Worm (Caenorhabditis elegans) whole organism, L1 larva: ENCODE results near the gene col-149.

Experiments used
- C16A3.4 ChIP-seq: fragments of 150-350 bp; optimal IDR thresholded peaks from 2 replicates; lab custom pipeline; 2014; ENCODE audit warnings: missing biosample characterization, missing genetic modification characterization
- aha-1 ChIP-seq: fragments of 150-350 bp; optimal IDR thresholded peaks from 2 replicates; lab custom pipeline; 2014; ENCODE audit warnings: missing biosample characterization, missing genetic modification characterization
- alr-1 ChIP-seq: fragments of 200-800 bp; sonication (Bioruptor generic); optimal IDR thresholded peaks from 2 replicates; lab custom pipeline; 2018; ENCODE audit warnings: borderline replicate concordance, mild to moderate bottlenecking, missing genetic modification characterization, missing compliant biosample characterization
- ama-1 ChIP-seq: fragments of 150-350 bp; optimal IDR thresholded peaks from 2 replicates; lab custom pipeline; 2014
- blmp-1 ChIP-seq: fragments of 150-350 bp; optimal IDR thresholded peaks from 2 replicates; lab custom pipeline; 2014; ENCODE audit warnings: missing biosample characterization, missing genetic modification characterization
- ceh-63 ChIP-seq: fragments of 200-800 bp; sonication (Bioruptor generic); optimal IDR thresholded peaks from 2 replicates; lab custom pipeline; 2018; ENCODE audit warnings: mild to moderate bottlenecking, missing genetic modification characterization, missing compliant biosample characterization
- dpl-1 ChIP-seq, 3 experiments: fragments of 150-350 bp in 2 of 3; sonication (generic microtip) in 1 of 3; optimal IDR thresholded peaks; 2 replicates each; lab custom pipeline; 2014 to 2017; ENCODE audit warnings: missing biosample characterization in 3 of 3, missing genetic modification characterization in 3 of 3, missing genetic modification reagents in 3 of 3
- dsc-1 ChIP-seq: sonication (generic microtip); optimal IDR thresholded peaks from 2 replicates; lab custom pipeline; 2016; ENCODE audit warnings: mild to moderate bottlenecking, missing genetic modification characterization, missing compliant biosample characterization
- efl-1 ChIP-seq, 4 experiments: fragments of 150-350 bp; optimal IDR thresholded peaks in 3 of 4; peaks in 1 of 4; 1 replicate in 1 of 4; 2 replicates in 3 of 4; lab custom pipeline; 2014; ENCODE audit warnings: missing biosample characterization in 2 of 4, missing genetic modification characterization in 2 of 4, missing genetic modification reagents in 2 of 4
- egl-13 ChIP-seq: sonication (generic microtip); optimal IDR thresholded peaks from 2 replicates; lab custom pipeline; 2016; ENCODE audit warnings: missing genotype, missing genetic modification reagents, missing genetic modification characterization, missing compliant biosample characterization
- egl-27 ChIP-seq, 2 experiments: fragments of 150-350 bp in 1 of 2; sonication (generic microtip); optimal IDR thresholded peaks; 3 replicates each; lab custom pipeline; 2017 to 2018; ENCODE audit warnings: missing biosample characterization in 2 of 2, missing genetic modification characterization in 2 of 2, missing genetic modification reagents in 2 of 2
- fkh-8 ChIP-seq: sonication (generic microtip); optimal IDR thresholded peaks from 2 replicates; lab custom pipeline; 2016; ENCODE audit warnings: mild to moderate bottlenecking, missing genetic modification characterization, missing compliant biosample characterization
- fos-1 ChIP-seq: fragments of 150-350 bp; optimal IDR thresholded peaks from 2 replicates; lab custom pipeline; 2014; ENCODE audit warnings: missing biosample characterization, missing genetic modification characterization
- grh-1 ChIP-seq: fragments of 200-800 bp; sonication (Bioruptor generic); IDR thresholded peaks from 2 replicates; pipeline ENCODE4 v1.3.6; 2022; ENCODE audit warnings: missing genetic modification reagents, missing genetic modification characterization, missing compliant biosample characterization
- hlh-17 ChIP-seq: fragments of 200-800 bp; sonication (Bioruptor generic); optimal IDR thresholded peaks from 2 replicates; lab custom pipeline; 2018; ENCODE audit warnings: missing genetic modification characterization, mild to moderate bottlenecking, missing compliant biosample characterization, moderate library complexity, borderline replicate concordance
- hlh-4 ChIP-seq: sonication (generic microtip); optimal IDR thresholded peaks from 2 replicates; lab custom pipeline; 2016; ENCODE audit warnings: mild to moderate bottlenecking, missing genetic modification characterization, missing compliant biosample characterization
- hpl-2 ChIP-seq: fragments of 150-350 bp; optimal IDR thresholded peaks from 2 replicates; lab custom pipeline; 2014; ENCODE audit warnings: missing biosample characterization, missing genetic modification reagents, missing genetic modification characterization
- irx-1 ChIP-seq: sonication (generic microtip); optimal IDR thresholded peaks from 2 replicates; lab custom pipeline; 2016; ENCODE audit warnings: missing genetic modification characterization, missing compliant biosample characterization
- isw-1 ChIP-seq: fragments of 200-800 bp; sonication (Bioruptor generic); IDR thresholded peaks from 2 replicates; pipeline ENCODE4 v1.3.6; 2022; ENCODE audit warnings: missing genetic modification characterization, missing compliant biosample characterization
- lin-35 ChIP-seq, 2 experiments: fragments of 150-350 bp; optimal IDR thresholded peaks; 2 replicates each; lab custom pipeline; 2014; ENCODE audit warnings: missing biosample characterization in 2 of 2, missing genetic modification characterization in 2 of 2, missing genetic modification reagents in 2 of 2
- lir-3 ChIP-seq: sonication (generic microtip); optimal IDR thresholded peaks from 2 replicates; lab custom pipeline; 2016; ENCODE audit warnings: mild to moderate bottlenecking, missing genetic modification characterization, moderate library complexity, missing compliant biosample characterization; ENCODE audit not compliant: poor library complexity
- mdl-1 ChIP-seq, 2 experiments: fragments of 150-350 bp; optimal IDR thresholded peaks; 2 replicates each; lab custom pipeline; 2014 to 2017; ENCODE audit warnings: missing biosample characterization in 2 of 2, missing genetic modification characterization in 2 of 2, inconsistent platforms in 1 of 2
- nhr-19 ChIP-seq: fragments of 200-800 bp; sonication (Bioruptor generic); conservative IDR thresholded peaks from 2 replicates; pipeline ENCODE4 v1.3.6; 2022; ENCODE audit warnings: missing genetic modification characterization, missing compliant biosample characterization
- nhr-90 ChIP-seq: sonication (generic microtip); optimal IDR thresholded peaks from 2 replicates; lab custom pipeline; 2016; ENCODE audit warnings: mild to moderate bottlenecking, missing genetic modification characterization, missing compliant biosample characterization; ENCODE audit not compliant: poor library complexity
- pax-3 ChIP-seq: fragments of 200-800 bp; sonication (Bioruptor generic); optimal IDR thresholded peaks from 2 replicates; lab custom pipeline; 2018; ENCODE audit warnings: mild to moderate bottlenecking, missing genetic modification characterization, moderate library complexity, missing compliant biosample characterization
- pqm-1 ChIP-seq: sonication (generic microtip); optimal IDR thresholded peaks from 3 replicates; lab custom pipeline; 2017; ENCODE audit warnings: missing biosample characterization, missing genetic modification characterization
- rnt-1 ChIP-seq: sonication (generic microtip); optimal IDR thresholded peaks from 2 replicates; lab custom pipeline; 2016; ENCODE audit warnings: mild to moderate bottlenecking, missing genetic modification characterization, moderate library complexity, missing compliant biosample characterization
- skn-1 ChIP-seq: fragments of 150-350 bp; optimal IDR thresholded peaks from 2 replicates; lab custom pipeline; 2014; ENCODE audit warnings: missing biosample characterization, missing genetic modification characterization
- sox-4 ChIP-seq: sonication (generic microtip); optimal IDR thresholded peaks from 2 replicates; lab custom pipeline; 2016; ENCODE audit warnings: missing genetic modification characterization, missing compliant biosample characterization
- swsn-7 ChIP-seq: sonication (generic microtip); optimal IDR thresholded peaks from 2 replicates; lab custom pipeline; 2016; ENCODE audit warnings: missing genetic modification characterization, missing compliant biosample characterization
- tlp-1 ChIP-seq: fragments of 150-350 bp; optimal IDR thresholded peaks from 2 replicates; lab custom pipeline; 2014; ENCODE audit warnings: missing biosample characterization, missing genetic modification characterization
- unc-130 ChIP-seq: fragments of 150-350 bp; optimal IDR thresholded peaks from 2 replicates; lab custom pipeline; 2017; ENCODE audit warnings: missing biosample characterization, missing genetic modification characterization, inconsistent platforms
- unc-86 ChIP-seq: sonication (generic microtip); optimal IDR thresholded peaks from 2 replicates; lab custom pipeline; 2016; ENCODE audit warnings: missing genetic modification characterization, missing compliant biosample characterization
- vab-15 ChIP-seq: sonication (generic microtip); optimal IDR thresholded peaks from 2 replicates; lab custom pipeline; 2017; ENCODE audit warnings: missing genotype, mild to moderate bottlenecking, missing genetic modification characterization, missing compliant biosample characterization
- xbp-1 ChIP-seq: sonication (generic microtip); optimal IDR thresholded peaks from 2 replicates; lab custom pipeline; 2016; ENCODE audit warnings: missing genetic modification characterization, missing compliant biosample characterization
- zag-1 ChIP-seq: fragments of 150-350 bp; optimal IDR thresholded peaks from 2 replicates; lab custom pipeline; 2014; ENCODE audit warnings: missing biosample characterization, missing genetic modification characterization
- zip-4 ChIP-seq: fragments of 200-800 bp; sonication (Bioruptor generic); optimal IDR thresholded peaks from 2 replicates; lab custom pipeline; 2018; ENCODE audit warnings: mild to moderate bottlenecking, missing genetic modification characterization, moderate library complexity, missing compliant biosample characterization

The col-149 gene

DNA sequence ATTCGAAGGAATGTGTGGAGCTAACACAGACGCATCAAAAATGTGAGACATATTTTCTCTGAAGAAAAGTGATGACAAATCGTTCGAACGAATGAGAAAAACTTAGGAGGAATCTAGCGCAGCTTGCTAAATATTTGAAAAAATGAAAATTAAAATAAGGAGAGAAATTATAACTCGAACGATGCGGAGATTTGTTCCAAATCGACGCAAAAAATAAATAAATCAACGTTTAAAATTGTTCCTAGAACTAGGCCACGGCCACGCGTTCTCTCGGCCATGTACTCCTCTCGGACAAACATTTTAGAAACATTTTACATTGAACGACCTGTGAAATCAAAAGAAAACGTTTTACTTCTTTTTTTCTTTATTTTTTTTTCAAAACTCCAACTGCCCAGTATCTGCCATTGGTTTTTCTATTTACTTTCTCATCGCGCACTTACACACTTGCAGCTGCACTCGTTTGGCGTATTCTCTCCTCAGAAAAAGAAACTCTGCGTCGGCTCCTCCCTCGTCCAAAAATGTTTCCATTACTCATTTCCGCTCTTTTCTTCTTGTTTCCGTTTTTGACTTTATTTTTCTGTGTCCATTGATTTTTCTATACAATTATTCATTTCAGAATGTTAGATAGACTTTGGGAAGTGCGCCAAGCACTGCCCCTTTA lies 27.6 kb upstream of the col-149 start, which contains the start of the genes gna-1 and B0024.13 (continued):
- TF ChIP-seq sox-4 (peak; percentile 77), irx-1 (tag; lab: Kevin White, UChicago) (peak; percentile 81), vab-15 (tag; lab: Kevin White, UChicago) (no peak), isw-1 (GFP tag; lab: Robert Waterston, UW) (peak; percentile 57), grh-1 (GFP tag; lab: Robert Waterston, UW) (no peak), aha-1 (tag; lab: Kevin White, UChicago) (no peak), unc-86 (tag; lab: Kevin White, UChicago) (peak; percentile 45), mdl-1 (tag; optimal IDR thresholded peaks at IDR 0.05; lab: Kevin White, UChicago) (no peak), hlh-4 (no peak), C16A3.4 (tag; lab: Kevin White, UChicago) (peak; percentile 33), skn-1 (tag; lab: Kevin White, UChicago) (peak; percentile 44), blmp-1 (tag; lab: Kevin White, UChicago) (peak; percentile 60), egl-13 (tag; lab: Kevin White, UChicago) (peak; percentile 77), rnt-1 (peak; percentile 97), xbp-1 (tag; lab: Kevin White, UChicago) (peak; percentile 78), efl-1 (optimal IDR thresholded peaks at IDR 0.05; lab: Kevin White, UChicago) (peak; percentile 41 to 70), efl-1 (GFP tag; optimal IDR thresholded peaks at IDR 0.05 in 1 of 2; lab: Kevin White, UChicago) (peak; percentile 65 to 95), egl-27 (tag; optimal IDR thresholded peaks at IDR 0.05; lab: Kevin White, UChicago) (no peak), tlp-1 (tag; lab: Kevin White, UChicago) (no peak), nhr-90 (tag; lab: Kevin White, UChicago) (peak; percentile 83), pax-3 (peak; percentile 51), dpl-1 (GFP tag; optimal IDR thresholded peaks at IDR 0.05; lab: Kevin White, UChicago) (peak; percentile 37 to 62 (median 58)), alr-1 (no peak), nhr-19 (peak; percentile 72), unc-130 (tag; lab: Kevin White, UChicago) (peak; percentile 33), swsn-7 (tag; lab: Kevin White, UChicago) (peak; percentile 79), lir-3 (tag; lab: Kevin White, UChicago) (peak; percentile 92)
- TF ChIP-seq, all 84 proteins: peak for 42

DNA sequence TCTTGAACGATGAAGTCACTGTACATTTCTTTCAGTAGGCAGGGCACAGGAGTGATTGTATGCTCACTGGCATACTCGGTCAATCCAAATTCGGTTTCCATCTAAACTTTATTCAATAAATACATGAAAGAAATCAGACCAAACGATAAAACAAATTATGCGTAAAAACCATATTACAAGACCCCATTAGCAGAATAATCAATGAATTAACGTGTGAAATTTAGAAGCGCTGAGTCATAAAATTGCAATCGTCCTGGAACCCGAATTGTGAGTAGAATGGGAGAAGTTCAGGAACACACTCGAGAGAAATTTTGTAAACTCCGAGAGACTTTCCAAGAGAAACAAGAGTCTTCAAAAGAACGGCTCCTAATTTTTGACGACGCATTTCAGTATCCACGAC lies 26.8 kb upstream of the col-149 start, which contains the start of gene B0024.11:
Gene B0024.11, minus strand, starts transcription at position 101 of the 400 bp plus-strand sequence.
- TF ChIP-seq pqm-1 (tag; lab: Kevin White, UChicago) (no peak), efl-1 (optimal IDR thresholded peaks at IDR 0.05; lab: Kevin White, UChicago) (no peak), efl-1 (GFP tag; optimal IDR thresholded peaks at IDR 0.05 in 1 of 2; lab: Kevin White, UChicago) (peak in 1 of 2 experiments; percentile 70)

DNA sequence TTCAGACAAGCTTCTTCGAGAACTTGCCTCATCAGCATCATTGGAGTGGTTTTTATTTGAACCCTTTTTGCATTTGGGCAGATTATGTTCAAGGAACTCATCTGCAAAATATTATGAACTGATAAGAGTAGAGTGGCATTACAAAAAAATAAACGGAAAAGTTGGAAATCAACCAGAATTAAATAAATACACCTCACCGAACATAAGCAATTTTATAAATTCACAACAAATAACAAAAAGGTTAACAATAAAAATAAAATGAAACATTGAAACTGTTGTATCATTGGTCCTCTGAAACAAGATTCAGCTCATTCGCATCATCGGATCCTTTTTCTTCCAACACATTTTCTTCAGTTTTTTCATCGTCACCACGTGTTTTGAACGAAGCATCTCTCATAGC lies 24.6 kb upstream of the col-149 start, which contains the start of gene asps-1:
Gene asps-1, minus strand, starts transcription at position 101 of the 400 bp plus-strand sequence.
- TF ChIP-seq hpl-2 (GFP tag; lab: Kevin White, UChicago) (no peak), fkh-8 (tag; lab: Kevin White, UChicago) (no peak), zag-1 (tag; lab: Kevin White, UChicago) (no peak), rnt-1 (no peak), xbp-1 (tag; lab: Kevin White, UChicago) (no peak), nhr-19 (no peak), blmp-1 (tag; lab: Kevin White, UChicago) (no peak), egl-13 (tag; lab: Kevin White, UChicago) (no peak), fos-1 (no peak), hlh-17 (GFP tag; lab: Kevin White, UChicago) (no peak), nhr-90 (tag; lab: Kevin White, UChicago) (no peak), dpl-1 (GFP tag; optimal IDR thresholded peaks at IDR 0.05; lab: Kevin White, UChicago) (no peak), grh-1 (GFP tag; lab: Robert Waterston, UW) (no peak), ama-1 (lab: Kevin White, UChicago) (no peak), lin-35 (GFP tag; optimal IDR thresholded peaks at IDR 0.05; lab: Kevin White, UChicago) (no peak), dsc-1 (tag; lab: Kevin White, UChicago) (no peak), ceh-63 (GFP tag; lab: Kevin White, UChicago) (no peak), lir-3 (tag; lab: Kevin White, UChicago) (no peak), zip-4 (no peak)
